Fruit fly (Drosophila melanogaster): ENCODE data around the gene CG9541.
A peak's percentile ranks its signal among the peaks of the same experiment; 100 is the strongest.

The CG9541 gene

DNA sequence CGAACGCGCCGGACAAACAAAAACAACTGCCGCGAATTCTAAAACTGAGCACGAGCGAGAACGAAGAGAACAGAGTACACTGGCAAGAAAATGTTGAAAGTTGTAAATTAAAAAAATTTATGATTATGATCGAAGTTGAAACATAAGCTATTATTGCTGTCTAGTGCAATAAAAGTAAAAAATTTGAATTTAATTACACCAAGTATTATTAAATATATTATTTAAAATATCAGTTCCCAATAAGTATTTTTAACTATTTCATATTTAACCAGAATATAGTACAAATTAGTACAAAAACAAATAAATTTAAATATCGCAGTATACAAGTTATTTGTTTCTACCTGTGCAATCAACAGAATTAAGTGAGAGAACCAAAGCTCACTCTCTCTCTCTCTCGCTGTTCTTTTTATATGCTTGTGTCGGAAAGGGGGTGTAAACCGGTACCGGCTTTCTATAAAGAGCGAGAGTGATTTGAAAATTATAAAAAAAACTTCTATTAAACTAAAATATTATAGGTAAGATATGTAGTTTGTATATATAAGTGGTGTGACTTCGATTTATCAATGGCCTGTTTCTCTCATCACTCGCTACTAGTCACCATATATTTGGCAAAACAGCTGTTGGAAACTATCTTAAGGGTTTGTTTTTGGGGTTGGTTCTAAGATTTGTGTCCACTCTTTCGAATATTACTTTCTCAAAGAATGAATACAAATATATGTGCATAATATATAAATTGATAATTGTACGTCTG lies 23.9 kb downstream of the CG9541 start, which contains the start of gene C1GalTA (continued):
- no peak for TF ChIP-seq usp (GFP tag; optimal IDR thresholded peaks at IDR 0.05)
- peak; percentile 99 for TF ChIP-seq CG7556 (GFP tag; optimal IDR thresholded peaks at IDR 0.05)
- TF ChIP-seq lbe (GFP tag; optimal IDR thresholded peaks at IDR 0.05): peak; percentile 90
- TF ChIP-seq CG7372 (GFP tag; IDR thresholded peaks at IDR 0.05): peak; percentile 95
- peak; percentile 21 for TF ChIP-seq maf-S (GFP tag; optimal IDR thresholded peaks at IDR 0.05)
- peak; percentile 84 for TF ChIP-seq CG5245 (GFP tag; optimal IDR thresholded peaks at IDR 0.05)
- peak in 1 of 2 experiments; percentile 51 for TF ChIP-seq tll (GFP tag; optimal IDR thresholded peaks at IDR 0.05)
- TF ChIP-seq aop (GFP tag; IDR thresholded peaks at IDR 0.05): no peak
- peak; percentile 23 for TF ChIP-seq CG3163 (GFP tag; optimal IDR thresholded peaks at IDR 0.05)
- TF ChIP-seq CG6765 (GFP tag; optimal IDR thresholded peaks at IDR 0.05): peak; percentile 98
- TF ChIP-seq CG6791 (GFP tag; IDR thresholded peaks at IDR 0.05; ENCODE audit: partially characterized antibody): no peak
- TF ChIP-seq ewg (GFP tag; optimal IDR thresholded peaks at IDR 0.05): peak; percentile 92
- TF ChIP-seq ham (GFP tag; IDR thresholded peaks at IDR 0.05): peak; percentile 86
- peak; percentile 97 for TF ChIP-seq CG9437 (GFP tag; optimal IDR thresholded peaks at IDR 0.05)
- TF ChIP-seq schlank (tag; optimal IDR thresholded peaks at IDR 0.05): peak; percentile 78
- TF ChIP-seq CG11504 (tag; optimal IDR thresholded peaks at IDR 0.05): peak; percentile 98
- no peak for TF ChIP-seq Bgb (GFP tag; IDR thresholded peaks at IDR 0.05; ENCODE audit: partially characterized antibody)
- peak; percentile 90 for TF ChIP-seq CG11696 (GFP tag; IDR thresholded peaks at IDR 0.05)
- TF ChIP-seq CG2129 (GFP tag; IDR thresholded peaks at IDR 0.05; ENCODE audit: partially characterized antibody): no peak
- TF ChIP-seq al (GFP tag; IDR thresholded peaks at IDR 0.05): peak; percentile 93
- peak; percentile 91 for TF ChIP-seq ssp (GFP tag; IDR thresholded peaks at IDR 0.05)
- TF ChIP-seq CG16863 (GFP tag; optimal IDR thresholded peaks at IDR 0.05): peak; percentile 56
- TF ChIP-seq lmd (GFP tag; IDR thresholded peaks at IDR 0.05): peak; percentile 97
- peak; percentile 99 for TF ChIP-seq grau (tag; optimal IDR thresholded peaks at IDR 0.05)
- no peak; the same call in 1 of the 2 replicates for TF ChIP-seq NFAT (GFP tag; IDR thresholded peaks at IDR 0.05)
- TF ChIP-seq gcm (GFP tag; optimal IDR thresholded peaks at IDR 0.05): peak; percentile 99
- TF ChIP-seq bab2 (GFP tag; optimal IDR thresholded peaks at IDR 0.05): peak; percentile 64
- TF ChIP-seq CG32767 (GFP tag; IDR thresholded peaks at IDR 0.05): peak; percentile 96
- TF ChIP-seq Antp (GFP tag; optimal IDR thresholded peaks at IDR 0.05): peak; percentile 53
- TF ChIP-seq ranshi (GFP tag; IDR thresholded peaks at IDR 0.05): peak; percentile 95
- peak; percentile 97 for TF ChIP-seq odd (GFP tag; optimal IDR thresholded peaks at IDR 0.05)
- no peak for TF ChIP-seq cad (GFP tag; optimal IDR thresholded peaks at IDR 0.05)
- TF ChIP-seq fd64A (GFP tag; optimal IDR thresholded peaks at IDR 0.05): peak; percentile 65
- TF ChIP-seq Asciz (GFP tag; optimal IDR thresholded peaks at IDR 0.05): peak; percentile 97
- no peak for TF ChIP-seq NC2α (GFP tag; optimal IDR thresholded peaks at IDR 0.05)
- no peak for TF ChIP-seq amos (GFP tag; IDR thresholded peaks at IDR 0.05; ENCODE audit: partially characterized antibody)
- peak; percentile 92 for TF ChIP-seq Nf-YC (tag; optimal IDR thresholded peaks at IDR 0.05)
- TF ChIP-seq tio (GFP tag; optimal IDR thresholded peaks at IDR 0.05): peak; percentile 95
- peak; percentile 92 for TF ChIP-seq ara (GFP tag; IDR thresholded peaks at IDR 0.05)
- peak; percentile 90 for TF ChIP-seq wdn (GFP tag; IDR thresholded peaks at IDR 0.05)
- no peak; the same call in 1 of the 2 replicates for TF ChIP-seq CG43689 (GFP tag; IDR thresholded peaks at IDR 0.05)
- no peak for TF ChIP-seq Ets97D (GFP tag; optimal IDR thresholded peaks at IDR 0.05)
- peak; percentile 98 for TF ChIP-seq nerfin-1 (tag; optimal IDR thresholded peaks at IDR 0.05)
- peak; percentile 40 for TF ChIP-seq eyg (GFP tag; optimal IDR thresholded peaks at IDR 0.05)
- TF ChIP-seq Sry-δ (GFP tag; optimal IDR thresholded peaks at IDR 0.05): no peak
- TF ChIP-seq Nf-YB (GFP tag; optimal IDR thresholded peaks at IDR 0.05): peak; percentile 92
- peak; percentile 80 for TF ChIP-seq Adf1 (GFP tag; IDR thresholded peaks at IDR 0.05)
- TF ChIP-seq sr (GFP tag; IDR thresholded peaks at IDR 0.05): no peak
- TF ChIP-seq bowl (GFP tag; IDR thresholded peaks at IDR 0.05): peak; percentile 86
- no peak for TF ChIP-seq unc-4 (GFP tag; IDR thresholded peaks at IDR 0.05; ENCODE audit: partially characterized antibody)

Data from whole organism, embryonic.